Worm (Caenorhabditis elegans) whole organism, mixed stage, embryonic: ENCODE measurements around the gene prx-19.

ENCODE experiments used
- M03D4.4 ChIP-seq: sonication (generic microtip); optimal IDR thresholded peaks from 2 replicates; lab custom pipeline; 2017; ENCODE audit warnings: mild to moderate bottlenecking, missing genetic modification characterization, missing compliant biosample characterization
- bed-3 ChIP-seq: fragments of 200-800 bp; sonication (Bioruptor generic); optimal IDR thresholded peaks from 3 replicates; lab custom pipeline; 2018; ENCODE audit warnings: mild to moderate bottlenecking, missing genetic modification characterization, moderate library complexity, missing compliant biosample characterization
- blmp-1 ChIP-seq: fragments of 150-350 bp; optimal IDR thresholded peaks from 2 replicates; lab custom pipeline; 2014; ENCODE audit warnings: missing biosample characterization, missing genetic modification characterization
- ceh-43 ChIP-seq: fragments of 200-800 bp; sonication (Bioruptor generic); optimal IDR thresholded peaks from 2 replicates; lab custom pipeline; 2018; ENCODE audit warnings: mild to moderate bottlenecking, missing genetic modification characterization, moderate library complexity, missing compliant biosample characterization
- ces-1 ChIP-seq: fragments of 150-350 bp; optimal IDR thresholded peaks from 2 replicates; lab custom pipeline; 2014; ENCODE audit warnings: missing biosample characterization, missing genetic modification reagents, missing genetic modification characterization
- cnd-1 ChIP-seq: fragments of 200-800 bp; sonication (Bioruptor generic); optimal IDR thresholded peaks from 2 replicates; lab custom pipeline; 2018; ENCODE audit warnings: mild to moderate bottlenecking, missing genetic modification characterization, missing compliant biosample characterization
- drap-1 ChIP-seq: fragments of 200-800 bp; sonication (Bioruptor generic); optimal IDR thresholded peaks from 3 replicates; lab custom pipeline; 2018; ENCODE audit warnings: mild to moderate bottlenecking, missing genetic modification characterization, missing compliant biosample characterization
- elt-1 ChIP-seq: sonication (generic microtip); optimal IDR thresholded peaks from 2 replicates; lab custom pipeline; 2017; ENCODE audit warnings: missing genetic modification characterization, mild to moderate bottlenecking, missing compliant biosample characterization, antibody characterized with exemption, moderate library complexity, borderline replicate concordance; ENCODE audit not compliant: insufficient read depth
- elt-3 ChIP-seq: fragments of 150-350 bp; optimal IDR thresholded peaks from 2 replicates; lab custom pipeline; 2014; ENCODE audit warnings: missing biosample characterization, missing genetic modification characterization
- flh-1 ChIP-seq: fragments of 200-800 bp; sonication (Bioruptor generic); optimal IDR thresholded peaks from 2 replicates; lab custom pipeline; 2018; ENCODE audit warnings: mild to moderate bottlenecking, missing genetic modification characterization, moderate library complexity, missing compliant biosample characterization
- ham-2 ChIP-seq: fragments of 200-800 bp; sonication (Bioruptor generic); optimal IDR thresholded peaks from 2 replicates; lab custom pipeline; 2018; ENCODE audit warnings: mild to moderate bottlenecking, missing genetic modification characterization, missing compliant biosample characterization
- lin-13 ChIP-seq: fragments of 150-350 bp; optimal IDR thresholded peaks from 2 replicates; lab custom pipeline; 2014; ENCODE audit warnings: missing biosample characterization, missing genetic modification characterization
- lin-32 ChIP-seq: fragments of 200-800 bp; sonication (Bioruptor generic); optimal IDR thresholded peaks from 2 replicates; lab custom pipeline; 2018; ENCODE audit warnings: mild to moderate bottlenecking, missing genetic modification characterization, missing compliant biosample characterization
- lsy-2 ChIP-seq: fragments of 150-350 bp; optimal IDR thresholded peaks from 2 replicates; lab custom pipeline; 2014; ENCODE audit warnings: missing biosample characterization, missing genetic modification characterization
- mep-1 ChIP-seq: fragments of 150-350 bp; optimal IDR thresholded peaks from 2 replicates; lab custom pipeline; 2017; ENCODE audit warnings: missing biosample characterization, missing genetic modification reagents, missing genetic modification characterization, inconsistent platforms
- mls-2 ChIP-seq: sonication (generic microtip); optimal IDR thresholded peaks from 2 replicates; lab custom pipeline; 2016; ENCODE audit warnings: mild to moderate bottlenecking, missing genetic modification characterization, moderate library complexity, missing compliant biosample characterization
- nhr-12 ChIP-seq: fragments of 150-350 bp; optimal IDR thresholded peaks from 2 replicates; lab custom pipeline; 2014; ENCODE audit warnings: missing biosample characterization, missing genetic modification characterization
- nhr-2 ChIP-seq: fragments of 150-350 bp; optimal IDR thresholded peaks from 2 replicates; lab custom pipeline; 2014; ENCODE audit warnings: missing biosample characterization, missing genetic modification characterization
- nhr-237 ChIP-seq: fragments of 150-350 bp; optimal IDR thresholded peaks from 2 replicates; lab custom pipeline; 2014; ENCODE audit warnings: missing biosample characterization, missing genetic modification characterization
- nhr-28 ChIP-seq: fragments of 150-350 bp; optimal IDR thresholded peaks from 2 replicates; lab custom pipeline; 2014; ENCODE audit warnings: missing biosample characterization, missing genetic modification characterization
- nhr-76 ChIP-seq: sonication (generic microtip); optimal IDR thresholded peaks from 2 replicates; lab custom pipeline; 2017; ENCODE audit warnings: missing biosample characterization, missing genetic modification characterization
- pha-4 ChIP-seq: fragments of 150-350 bp; optimal IDR thresholded peaks from 2 replicates; lab custom pipeline; 2018; ENCODE audit warnings: missing biosample characterization, missing genetic modification reagents, missing genetic modification characterization
- snpc-4 ChIP-seq: fragments of 150-350 bp; optimal IDR thresholded peaks from 2 replicates; lab custom pipeline; 2014; ENCODE audit warnings: missing biosample characterization, missing genetic modification characterization
- sptf-1 ChIP-seq: sonication (generic microtip); optimal IDR thresholded peaks from 2 replicates; lab custom pipeline; 2017; ENCODE audit warnings: mild to moderate bottlenecking, missing genetic modification characterization, moderate library complexity, missing compliant biosample characterization
- unc-120 ChIP-seq: sonication (generic microtip); optimal IDR thresholded peaks from 2 replicates; lab custom pipeline; 2017; ENCODE audit warnings: missing genetic modification characterization, missing compliant biosample characterization; ENCODE audit not compliant: poor library complexity, severe bottlenecking
- unc-39 ChIP-seq: fragments of 150-350 bp; optimal IDR thresholded peaks from 2 replicates; lab custom pipeline; 2014; ENCODE audit warnings: missing biosample characterization, missing genetic modification characterization
- unc-62 ChIP-seq: fragments of 150-350 bp; optimal IDR thresholded peaks from 2 replicates; lab custom pipeline; 2014; ENCODE audit warnings: missing biosample characterization, missing genetic modification reagents, missing genetic modification characterization
- zip-8 ChIP-seq: fragments of 150-350 bp; optimal IDR thresholded peaks from 2 replicates; lab custom pipeline; 2014; ENCODE audit warnings: missing biosample characterization, missing genetic modification characterization
- ztf-11 ChIP-seq: fragments of 150-350 bp; optimal IDR thresholded peaks from 2 replicates; lab custom pipeline; 2014; ENCODE audit warnings: missing biosample characterization, missing genetic modification characterization

Gene prx-19

ce11 chrIII:8766467-8766866 lies 42.6 kb downstream of the prx-19 start:
- TF ChIP-seq elt-1 (tag; lab: Kevin White, UChicago) = no peak
- no peak for TF ChIP-seq nhr-12
- TF ChIP-seq mep-1 = no peak
- no peak for TF ChIP-seq unc-120 (tag; lab: Kevin White, UChicago)
- TF ChIP-seq nhr-237 = no peak
- no peak for TF ChIP-seq flh-1 (GFP tag; lab: Kevin White, UChicago)
- TF ChIP-seq sptf-1 (tag; lab: Kevin White, UChicago) = no peak
- no peak for TF ChIP-seq nhr-76
- no peak for TF ChIP-seq elt-3 (tag; lab: Kevin White, UChicago)
- no peak for TF ChIP-seq pha-4 (tag; lab: Kevin White, UChicago)
- TF ChIP-seq, all 35 proteins: peak for 0

DNA sequence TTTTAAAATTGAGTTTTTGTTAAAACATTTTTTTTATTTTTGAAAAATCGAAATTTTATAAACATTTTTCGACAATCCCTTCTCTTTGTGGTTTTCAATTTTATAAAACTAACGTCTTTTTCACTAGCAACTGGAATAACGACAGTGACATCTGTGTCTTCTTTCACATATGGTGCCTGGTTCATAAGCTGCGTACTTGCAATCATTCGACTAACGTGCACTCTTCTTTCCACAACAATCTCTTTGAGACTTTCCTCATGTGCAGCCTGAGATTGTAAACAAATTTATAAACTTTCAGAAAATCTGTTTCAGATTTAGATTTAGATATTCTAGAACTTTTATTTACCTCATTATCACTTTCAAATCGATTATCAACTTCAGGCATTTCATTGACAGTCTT lies 44.1 kb downstream of the prx-19 start:
- no peak for TF ChIP-seq unc-62 (GFP tag; lab: Kevin White, UChicago)
- TF ChIP-seq blmp-1 = no peak
- no peak for TF ChIP-seq mep-1
- TF ChIP-seq sptf-1 (tag; lab: Kevin White, UChicago) = no peak
- TF ChIP-seq flh-1 (GFP tag; lab: Kevin White, UChicago) = no peak
- no peak for TF ChIP-seq ztf-11 (tag; lab: Kevin White, UChicago)
- TF ChIP-seq snpc-4 (tag; lab: Kevin White, UChicago) = no peak
- TF ChIP-seq ham-2 = no peak
- no peak for TF ChIP-seq unc-39 (tag; lab: Kevin White, UChicago)
- no peak for TF ChIP-seq drap-1 (GFP tag; lab: Kevin White, UChicago)
- no peak for TF ChIP-seq elt-1 (tag; lab: Kevin White, UChicago)
- TF ChIP-seq bed-3 (GFP tag; lab: Kevin White, UChicago) = no peak

DNA sequence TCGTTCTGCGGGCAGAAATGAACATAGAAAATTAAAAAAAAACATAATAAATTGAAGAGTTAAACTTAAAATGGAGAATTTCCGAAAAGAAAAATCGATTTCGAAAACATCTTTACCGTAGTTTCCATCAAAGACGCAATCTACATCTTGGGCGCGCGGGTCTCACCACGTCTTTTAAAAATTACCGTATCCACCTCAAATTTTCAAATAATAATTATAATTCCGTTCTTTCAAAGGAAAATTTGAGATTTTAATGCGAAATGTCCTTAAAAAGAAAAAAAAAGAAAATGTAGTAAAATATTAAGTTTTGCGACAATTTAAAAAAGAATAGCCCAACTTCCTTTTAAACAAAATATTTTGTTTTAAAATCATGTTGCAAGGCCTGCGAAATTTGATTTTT lies 46.0 kb downstream of the prx-19 start:
- TF ChIP-seq lsy-2 (tag; lab: Kevin White, UChicago) (no peak), sptf-1 (tag; lab: Kevin White, UChicago) (no peak), pha-4 (tag; lab: Kevin White, UChicago) (no peak), drap-1 (GFP tag; lab: Kevin White, UChicago) (no peak), nhr-237 (no peak), nhr-2 (tag; lab: Kevin White, UChicago) (no peak), blmp-1 (no peak), ztf-11 (tag; lab: Kevin White, UChicago) (no peak), nhr-28 (tag; lab: Kevin White, UChicago) (no peak), mls-2 (no peak), ceh-43 (GFP tag; lab: Kevin White, UChicago) (no peak), lin-32 (GFP tag; lab: Kevin White, UChicago) (no peak), ces-1 (GFP tag; lab: Kevin White, UChicago) (no peak), ham-2 (no peak), nhr-76 (no peak), M03D4.4 (no peak), cnd-1 (tag; lab: Kevin White, UChicago) (no peak), bed-3 (GFP tag; lab: Kevin White, UChicago) (no peak)
- TF ChIP-seq, all 35 proteins: peak for 0

- no peak for TF ChIP-seq bed-3 (GFP tag; lab: Kevin White, UChicago)
- TF ChIP-seq lin-32 (GFP tag; lab: Kevin White, UChicago) = no peak
- no peak for TF ChIP-seq nhr-12
- TF ChIP-seq ces-1 (GFP tag; lab: Kevin White, UChicago) = no peak
- TF ChIP-seq drap-1 (GFP tag; lab: Kevin White, UChicago) = no peak
- TF ChIP-seq cnd-1 (tag; lab: Kevin White, UChicago) = no peak
Observed at ce11 chrIII:8762016-8762415, 47.1 kb downstream of the prx-19 start.

DNA sequence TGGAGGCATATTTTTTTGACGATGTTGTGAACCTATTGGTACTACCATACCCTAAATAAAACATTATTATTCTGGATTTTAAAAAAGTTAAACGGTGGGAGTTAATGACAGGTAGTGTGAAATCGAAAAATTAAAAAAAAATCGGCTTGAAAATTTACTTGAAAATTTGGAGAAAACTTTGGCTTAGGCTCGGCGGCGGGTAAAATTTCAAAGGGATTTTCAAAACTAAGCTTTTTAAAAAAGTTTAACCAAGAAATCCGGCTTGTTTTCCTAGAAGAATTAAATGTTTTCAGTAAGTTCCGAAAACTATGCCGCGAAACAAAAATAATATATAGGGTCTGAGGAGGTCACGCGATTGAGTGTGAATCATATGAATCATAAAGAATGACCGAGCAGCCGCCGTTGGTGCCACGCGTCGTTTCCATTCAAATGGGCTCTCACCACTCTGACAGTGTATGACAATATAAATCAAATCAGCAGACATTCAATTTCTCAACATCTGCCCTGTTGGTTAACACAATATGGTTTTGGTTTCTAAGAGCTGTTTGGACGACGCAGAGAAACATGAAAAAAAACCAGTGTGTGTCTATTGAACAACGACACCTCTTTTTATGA lies 47.9 kb downstream of the prx-19 start, which contains the start of gene aak-1:
Gene aak-1, minus strand, starts transcription at position 51 of the 615 bp plus-strand sequence.
- TF ChIP-seq lin-13 (tag; lab: Kevin White, UChicago) (no peak), lsy-2 (tag; lab: Kevin White, UChicago) (no peak), blmp-1 (no peak), nhr-28 (tag; lab: Kevin White, UChicago) (no peak), unc-120 (tag; lab: Kevin White, UChicago) (no peak), ceh-43 (GFP tag; lab: Kevin White, UChicago) (no peak), zip-8 (tag; lab: Kevin White, UChicago) (no peak), nhr-2 (tag; lab: Kevin White, UChicago) (no peak), elt-1 (tag; lab: Kevin White, UChicago) (no peak), elt-3 (tag; lab: Kevin White, UChicago) (no peak)
